Worm (Caenorhabditis elegans) whole organism, L4/young adult: Measurements from ENCODE around the gene acs-6.
A peak's percentile ranks its signal among the peaks of the same experiment; 100 is the strongest.

Experiments used
- W03F9.2 ChIP-seq: fragments of 150-350 bp; optimal IDR thresholded peaks from 2 replicates; lab custom pipeline; 2014; ENCODE audit warnings: missing biosample characterization, missing genetic modification characterization
- dao-5 ChIP-seq: sonication (generic microtip); optimal IDR thresholded peaks from 2 replicates; lab custom pipeline; 2016; ENCODE audit warnings: missing genotype, missing genetic modification characterization, moderate library complexity, missing compliant biosample characterization
- him-1 ChIP-seq: sonication (generic microtip); optimal IDR thresholded peaks from 2 replicates; lab custom pipeline; 2016; ENCODE audit warnings: missing genotype, missing genetic modification reagents, missing genetic modification characterization, missing compliant biosample characterization

acs-6 gene

DNA sequence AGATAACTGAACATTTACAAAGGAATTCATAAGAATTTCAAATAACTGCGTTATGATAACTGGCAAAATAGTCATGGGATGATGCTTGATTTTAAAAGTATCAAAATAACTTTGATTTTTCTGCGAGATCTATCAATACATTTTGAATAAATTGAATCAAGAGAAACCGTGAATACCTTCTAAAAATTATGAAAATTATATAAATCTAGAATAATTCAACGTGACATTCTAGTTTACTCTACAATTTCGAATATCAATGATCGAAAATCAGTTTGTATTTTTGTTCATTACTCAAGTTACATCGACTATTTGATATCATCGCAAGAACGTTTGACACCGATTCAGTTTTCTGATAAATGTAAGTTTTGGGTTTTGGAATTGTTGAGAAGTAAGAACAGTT, at the start of gene acs-6:
Gene acs-6, plus strand, starts transcription at position 301 of the 400 bp plus-strand sequence.
- TF ChIP-seq W03F9.2 (tag; lab: Kevin White, UChicago) (no peak), him-1 (tag; lab: Kevin White, UChicago) (no peak), dao-5 (tag; lab: Kevin White, UChicago) (no peak)

DNA sequence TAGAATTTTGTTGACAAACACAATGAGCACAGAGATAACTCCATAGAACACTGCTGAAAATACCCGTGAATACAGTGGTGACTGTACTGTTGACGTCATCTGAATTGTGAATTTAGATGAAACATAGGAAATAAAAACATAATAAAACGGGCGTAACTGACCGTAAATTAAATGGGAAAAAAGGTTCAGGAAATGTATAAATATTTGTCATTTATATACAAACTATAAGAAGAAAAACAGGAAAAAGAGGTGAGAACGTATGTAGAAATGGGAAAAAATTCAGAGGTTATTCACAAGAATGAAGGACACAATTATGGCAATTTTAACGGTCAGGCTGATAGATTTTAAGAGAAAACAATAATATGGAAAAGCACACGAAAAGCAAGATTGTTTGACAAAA, 49.2 kb upstream of the acs-6 start, which contains the start of gene sqv-7:
Gene sqv-7, minus strand, starts transcription at position 101 of the 400 bp plus-strand sequence.
- no peak for TF ChIP-seq W03F9.2 (tag; lab: Kevin White, UChicago)
- no peak for TF ChIP-seq him-1 (tag; lab: Kevin White, UChicago)
- no peak for TF ChIP-seq dao-5 (tag; lab: Kevin White, UChicago)

DNA sequence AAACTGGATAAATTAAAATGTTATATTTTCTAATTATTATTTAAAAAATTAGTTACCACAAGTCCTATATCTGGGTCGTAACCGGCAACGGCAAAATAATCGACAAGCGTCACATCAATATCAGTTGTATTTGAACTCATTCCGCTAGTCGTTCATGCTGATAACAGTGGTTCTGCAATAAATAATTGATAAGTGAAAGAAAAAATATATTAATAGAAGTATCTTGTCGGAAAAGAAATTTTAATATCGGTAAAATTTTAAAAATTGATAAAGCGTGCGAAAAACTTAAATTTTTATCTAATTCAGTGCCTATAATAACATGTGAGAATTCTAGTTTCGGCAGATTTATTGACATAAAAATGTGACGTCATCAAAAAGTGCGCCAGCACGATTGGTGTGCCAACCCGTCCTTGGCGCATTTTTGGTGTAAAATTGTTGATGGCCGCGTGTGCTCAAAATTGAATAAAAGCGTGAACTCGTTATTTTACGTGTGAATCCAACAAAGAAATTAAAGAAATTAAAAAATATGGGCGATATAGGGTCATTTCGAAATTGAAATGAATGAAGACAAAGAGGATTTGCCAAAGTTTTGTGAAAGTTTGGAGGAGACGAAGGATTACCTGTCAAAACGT, 39.3 kb upstream of the acs-6 start, which contains the start of the genes lst-6 and lst-5:
Gene lst-6, minus strand, starts transcription at position 140 of the 632 bp plus-strand sequence.
Gene lst-5, plus strand, starts transcription at position 544 of the 632 bp plus-strand sequence.
- TF ChIP-seq W03F9.2 (tag; lab: Kevin White, UChicago) (no peak), him-1 (tag; lab: Kevin White, UChicago) (no peak), dao-5 (tag; lab: Kevin White, UChicago) (no peak)

DNA sequence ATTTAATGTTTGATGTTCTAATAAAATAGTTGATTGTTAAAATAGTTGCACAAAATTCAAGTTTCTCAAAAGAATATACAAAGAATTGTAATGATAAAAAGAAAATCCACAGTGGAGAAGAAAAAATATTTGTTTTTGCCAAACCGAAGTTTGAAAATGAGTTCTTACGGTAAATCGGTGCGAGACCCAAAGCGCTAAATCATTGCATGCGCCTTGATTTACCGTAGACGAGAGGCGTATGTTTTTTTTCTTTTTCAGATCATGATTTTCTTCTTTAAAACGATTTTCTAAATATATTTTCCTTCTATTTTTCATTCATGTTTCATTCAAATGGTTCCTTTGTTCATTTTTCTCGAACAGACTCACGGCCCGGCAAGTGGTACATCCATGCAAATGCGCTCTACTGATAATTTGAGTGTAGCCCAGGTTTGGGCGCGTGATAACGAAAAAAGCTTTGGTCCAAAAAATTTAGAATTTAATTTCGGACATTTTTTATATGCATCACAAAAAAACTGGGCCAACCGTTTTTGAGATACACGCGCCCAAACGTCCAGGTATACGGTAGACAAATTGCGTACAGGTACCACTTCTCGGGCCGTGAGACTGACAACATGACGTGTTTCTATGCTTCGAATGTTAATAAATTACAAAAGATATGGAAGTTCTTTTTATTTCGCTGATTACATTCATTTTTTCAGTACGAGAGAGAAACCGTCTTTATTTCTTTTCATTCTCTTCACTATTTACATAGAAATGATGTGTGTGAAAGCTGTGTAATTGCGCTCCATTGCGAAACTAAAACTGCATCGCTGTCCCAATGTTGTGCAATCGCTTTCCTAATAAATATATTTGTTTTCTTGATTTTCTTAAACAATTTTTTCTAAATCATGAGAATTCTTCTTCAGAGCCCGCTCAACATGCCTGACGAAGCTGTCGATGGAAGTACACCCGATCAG, 36.7 kb upstream of the acs-6 start, which contains the start of gene znf-598:
Gene znf-598, plus strand, starts transcription at position 906 of the 956 bp plus-strand sequence.
- TF ChIP-seq dao-5 (tag; lab: Kevin White, UChicago) = no peak
- peak; percentile 28 for TF ChIP-seq W03F9.2 (tag; lab: Kevin White, UChicago)

DNA sequence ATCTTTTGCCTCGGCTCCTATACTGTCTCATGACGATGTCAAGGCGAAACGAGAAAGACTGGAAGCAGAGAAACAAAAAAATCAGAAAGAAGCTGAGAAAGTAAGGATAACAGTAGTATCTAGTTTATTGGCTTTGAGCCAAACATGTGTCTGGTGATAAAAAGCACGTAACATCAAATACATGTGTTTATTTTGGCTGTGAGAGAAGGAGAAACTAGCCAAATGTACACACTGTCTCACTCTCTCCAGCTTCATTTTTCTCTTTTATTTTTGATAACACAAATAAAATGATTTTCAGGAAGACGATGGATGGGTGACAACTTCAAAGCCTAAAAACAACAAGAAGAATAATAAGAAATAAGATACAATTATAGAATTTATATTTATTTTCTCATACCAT, 32.3 kb upstream of the acs-6 start:
- TF ChIP-seq W03F9.2 (tag; lab: Kevin White, UChicago) (no peak), dao-5 (tag; lab: Kevin White, UChicago) (no peak), him-1 (tag; lab: Kevin White, UChicago) (no peak)

DNA sequence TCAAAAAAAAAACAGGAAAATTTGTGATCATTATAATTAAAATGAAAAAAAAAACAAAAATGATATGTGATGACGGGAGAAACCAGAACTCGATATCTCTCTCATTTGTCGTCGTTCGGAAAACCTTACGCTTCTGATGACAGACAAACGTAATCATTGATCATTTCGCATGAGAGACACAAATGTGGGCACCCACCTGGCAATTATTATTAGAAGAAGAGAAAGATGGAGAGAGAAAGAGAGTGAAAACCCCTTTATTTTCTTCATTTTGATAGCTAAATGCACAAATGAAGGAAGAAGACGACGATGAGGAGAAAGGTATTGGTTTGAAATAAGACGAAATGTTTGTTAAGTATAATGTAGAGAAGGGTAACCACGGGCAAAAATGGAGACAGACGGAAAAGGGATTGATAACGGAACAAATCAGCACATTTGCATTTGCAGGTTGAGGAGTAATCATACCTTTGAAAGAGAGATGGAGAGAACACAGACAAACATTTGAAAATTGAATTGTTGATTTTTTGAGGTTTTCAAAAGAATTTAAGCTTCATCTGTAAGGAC, 30.6 kb upstream of the acs-6 start:
- TF ChIP-seq him-1 (tag; lab: Kevin White, UChicago) (no peak), dao-5 (tag; lab: Kevin White, UChicago) (no peak), W03F9.2 (tag; lab: Kevin White, UChicago) (no peak)

DNA sequence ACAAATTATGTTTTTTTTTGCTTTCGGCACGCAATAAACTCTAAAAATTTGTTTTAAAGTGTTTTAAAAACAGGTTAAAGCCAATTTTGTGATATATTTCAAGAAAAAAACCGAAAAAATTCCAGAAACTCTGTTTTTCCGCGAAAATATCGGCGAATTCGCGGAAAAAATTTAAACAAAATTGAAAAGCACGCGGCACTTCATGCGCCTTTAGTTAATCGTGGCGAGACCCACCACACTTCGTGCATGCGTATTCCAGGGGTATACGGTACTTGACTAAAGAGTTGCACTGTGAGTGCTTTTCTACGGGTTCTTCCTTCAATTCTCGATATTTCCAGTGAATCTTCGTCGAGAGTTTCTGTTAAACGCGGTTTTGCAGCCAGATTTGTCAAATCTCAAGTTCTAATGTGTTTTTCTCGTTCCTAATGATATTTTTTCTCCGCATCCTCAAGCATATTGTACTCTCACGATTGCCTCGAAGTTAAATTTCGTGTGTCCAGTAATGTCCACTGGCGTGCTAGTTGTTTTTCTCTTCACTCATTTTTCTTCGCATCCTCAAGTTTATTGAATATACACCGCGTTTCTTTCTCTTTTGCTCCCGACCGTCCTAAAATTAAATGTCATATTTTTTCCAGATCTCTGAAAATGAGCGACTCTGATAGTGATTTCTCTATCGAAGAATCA, 24.0 kb upstream of the acs-6 start, which contains the start of gene cin-4:
Gene cin-4, plus strand, starts transcription at position 634 of the 684 bp plus-strand sequence.
- TF ChIP-seq W03F9.2 (tag; lab: Kevin White, UChicago) (no peak), him-1 (tag; lab: Kevin White, UChicago) (no peak), dao-5 (tag; lab: Kevin White, UChicago) (no peak)

DNA sequence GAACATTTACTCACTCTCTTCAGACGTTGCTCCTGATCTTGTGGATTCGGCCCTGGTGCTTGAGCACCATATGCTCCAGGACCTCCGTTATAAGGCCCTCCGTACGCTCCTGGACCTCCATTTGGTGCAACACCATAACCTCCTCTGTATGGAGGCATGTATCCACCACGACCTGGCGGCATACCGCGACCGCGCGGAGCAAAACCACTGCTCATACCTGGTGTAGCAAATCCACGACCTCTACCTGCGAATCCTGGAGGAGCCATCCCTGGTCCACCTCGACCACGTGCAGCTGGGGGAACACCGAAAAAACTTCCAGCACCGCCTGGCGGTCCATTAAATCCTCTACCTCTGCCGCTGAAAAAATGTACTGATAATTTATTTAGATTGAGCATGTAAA, 12.4 kb upstream of the acs-6 start:
- TF ChIP-seq W03F9.2 (tag; lab: Kevin White, UChicago) (no peak), dao-5 (tag; lab: Kevin White, UChicago) (no peak), him-1 (tag; lab: Kevin White, UChicago) (no peak)

DNA sequence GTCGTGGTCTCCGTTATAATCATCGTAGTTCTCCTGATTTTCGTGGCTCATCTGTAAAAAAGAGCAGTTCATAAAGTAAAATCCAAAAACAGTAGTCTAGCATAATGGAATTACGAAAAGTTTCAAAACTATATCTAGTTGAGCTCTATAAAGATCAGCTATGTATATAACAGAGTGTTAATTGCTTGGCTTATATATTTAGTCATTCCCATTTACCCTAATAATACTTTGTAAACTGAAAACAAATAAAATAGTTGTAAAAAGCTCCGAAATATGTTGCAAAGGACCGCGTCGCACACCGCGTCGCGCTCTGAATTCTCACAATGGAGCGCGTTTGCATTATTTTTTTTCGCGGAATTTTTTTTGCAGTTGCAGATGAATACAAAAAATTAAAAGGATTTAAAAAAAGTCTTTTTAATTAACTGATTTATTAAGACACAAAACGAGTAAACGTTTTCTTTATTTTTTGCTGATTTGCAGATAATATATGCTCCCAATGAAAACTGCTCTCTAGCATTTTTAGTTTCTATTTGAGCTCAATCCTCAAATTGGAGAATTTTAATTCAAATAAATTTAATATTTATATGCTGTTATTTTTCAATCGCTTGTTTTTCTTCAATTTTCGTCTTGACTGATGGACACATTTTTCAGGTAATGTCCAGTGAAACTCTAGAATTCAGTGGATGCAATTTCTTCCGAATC, 11.7 kb upstream of the acs-6 start, which contains the start of the genes tcer-1 and ZK1127.5:
Gene tcer-1, minus strand, starts transcription at position 51 of the 702 bp plus-strand sequence.
Gene ZK1127.5, plus strand, starts transcription at position 652 of the 702 bp plus-strand sequence.
- TF ChIP-seq him-1 (tag; lab: Kevin White, UChicago) (no peak), W03F9.2 (tag; lab: Kevin White, UChicago) (peak; percentile 74)

DNA sequence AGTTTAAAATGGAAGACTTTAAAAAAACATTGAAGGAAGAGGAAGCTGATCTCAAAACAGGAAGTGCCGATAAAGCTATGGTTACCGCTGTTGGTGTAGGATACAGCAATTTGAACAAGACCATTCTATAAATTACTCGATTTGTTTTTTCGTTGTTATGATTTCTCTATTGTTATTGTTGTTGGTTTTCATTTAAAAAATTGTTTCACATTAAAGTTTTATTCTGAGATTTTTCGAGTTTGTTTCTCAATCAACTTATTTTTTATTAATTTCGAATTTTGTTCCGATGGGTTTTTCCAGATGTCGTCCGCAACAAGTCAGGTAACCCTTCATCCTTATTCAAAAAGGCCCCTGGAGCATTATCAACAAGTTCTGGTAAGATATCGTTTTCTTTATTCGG, 10.1 kb upstream of the acs-6 start, which contains the start of gene ZK1127.12:
Gene ZK1127.12, plus strand, starts transcription at position 301 of the 400 bp plus-strand sequence.
- TF ChIP-seq him-1 (tag; lab: Kevin White, UChicago) (no peak), W03F9.2 (tag; lab: Kevin White, UChicago) (no peak)

DNA sequence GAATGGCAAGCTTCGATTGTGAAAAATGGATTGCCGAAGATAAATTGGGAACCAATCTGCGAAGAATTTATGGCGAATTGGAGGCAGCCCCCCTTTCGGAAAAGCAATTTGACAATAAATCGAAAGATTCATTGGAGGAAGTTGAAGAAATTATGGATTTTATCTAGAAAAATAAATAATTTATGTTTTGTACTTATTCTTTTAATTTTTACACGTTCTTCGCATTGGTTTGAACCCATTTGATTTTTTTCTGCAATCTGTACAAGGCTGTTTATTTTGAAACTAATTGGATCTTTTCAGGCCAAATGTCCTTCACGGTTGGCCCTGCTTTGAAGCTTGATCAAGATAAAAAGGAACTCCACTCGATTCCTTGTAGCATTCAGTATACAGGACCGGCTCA, 8.8 kb upstream of the acs-6 start, which contains the start of gene ZK1127.13:
Gene ZK1127.13, plus strand, starts transcription at position 301 of the 400 bp plus-strand sequence.
- TF ChIP-seq dao-5 (tag; lab: Kevin White, UChicago) (no peak), him-1 (tag; lab: Kevin White, UChicago) (no peak), W03F9.2 (tag; lab: Kevin White, UChicago) (no peak)
